Worm (Caenorhabditis elegans): ENCODE data around the gene otub-3.
A peak's percentile ranks its signal among the peaks of the same experiment; 100 is the strongest.

- TF ChIP-seq ZK546.5 (tag; optimal IDR thresholded peaks at IDR 0.05) (no peak), nhr-12 (tag; optimal IDR thresholded peaks at IDR 0.05) (no peak), egl-5 (tag; optimal IDR thresholded peaks at IDR 0.05) (no peak), lin-39 (tag; optimal IDR thresholded peaks at IDR 0.05) (peak; percentile 81), unc-39 (tag; optimal IDR thresholded peaks at IDR 0.05) (no peak), elt-3 (tag; optimal IDR thresholded peaks at IDR 0.05) (no peak), pqm-1 (tag; optimal IDR thresholded peaks at IDR 0.05) (no peak), elt-2 (tag; optimal IDR thresholded peaks at IDR 0.05) (no peak), nhr-77 (tag; optimal IDR thresholded peaks at IDR 0.05) (no peak), tbx-2 (tag; optimal IDR thresholded peaks at IDR 0.05) (no peak), sea-2 (GFP tag; optimal IDR thresholded peaks at IDR 0.05) (peak; percentile 46), nhr-237 (tag; optimal IDR thresholded peaks at IDR 0.05) (no peak), fkh-2 (tag; optimal IDR thresholded peaks at IDR 0.05) (no peak), snpc-4 (tag; optimal IDR thresholded peaks at IDR 0.05) (peak; percentile 52)
Observed at ce11 chrIV:8762471-8762870, 34.5 kb downstream of the otub-3 start.
